Fruit fly (Drosophila melanogaster): ENCODE results near the gene Saysd1.

Gene Saysd1

dm6 chr3R:25232271-25232989 is 17.4 kb upstream of the Saysd1 start, which contains the start of gene Cad96Cb (continued):
- TF ChIP-seq amos (GFP tag; IDR thresholded peaks at IDR 0.05; ENCODE audit: partially characterized antibody) = no peak
- TF ChIP-seq ara (GFP tag; IDR thresholded peaks at IDR 0.05) = peak; percentile 65; the same call in 1 of the 2 replicates
- TF ChIP-seq CG10321 (GFP tag; IDR thresholded peaks at IDR 0.05) = no peak
- TF ChIP-seq CG5180 (GFP tag; optimal IDR thresholded peaks at IDR 0.05) = peak; percentile 79
- TF ChIP-seq Poxn (GFP tag; IDR thresholded peaks at IDR 0.05) = no peak
- no peak for TF ChIP-seq HLH4C (GFP tag; IDR thresholded peaks at IDR 0.05; ENCODE audit: partially characterized antibody)
- peak; percentile 41 for TF ChIP-seq ssp (GFP tag; IDR thresholded peaks at IDR 0.05)
- peak; percentile 30 for TF ChIP-seq sima (GFP tag; optimal IDR thresholded peaks at IDR 0.05)
- peak; percentile 84 for TF ChIP-seq D19A (tag; optimal IDR thresholded peaks at IDR 0.05)
- TF ChIP-seq CG3847 (GFP tag; IDR thresholded peaks at IDR 0.05) = peak; percentile 41; the same call in 1 of the 2 replicates
- TF ChIP-seq ase (GFP tag; IDR thresholded peaks at IDR 0.05) = peak; percentile 35; the same call in 1 of the 3 replicates
- peak; percentile 75 for TF ChIP-seq CG9609 (GFP tag; optimal IDR thresholded peaks at IDR 0.05)
- TF ChIP-seq CG13624 (GFP tag; optimal IDR thresholded peaks at IDR 0.05) = no peak
- TF ChIP-seq ERR (GFP tag; optimal IDR thresholded peaks at IDR 0.05) = peak; percentile 54
- no peak for TF ChIP-seq Dref (GFP tag; IDR thresholded peaks at IDR 0.05)
- peak; percentile 56 for TF ChIP-seq kay (GFP tag; optimal IDR thresholded peaks at IDR 0.05)
- no peak for TF ChIP-seq CG16813 (GFP tag; IDR thresholded peaks at IDR 0.05; ENCODE audit: partially characterized antibody)
- peak; percentile 58 for TF ChIP-seq Hmr (GFP tag; optimal IDR thresholded peaks at IDR 0.05)
- TF ChIP-seq CG6254 (GFP tag; optimal IDR thresholded peaks at IDR 0.05) = peak; percentile 90
- peak; percentile 19 for TF ChIP-seq PHDP (tag; optimal IDR thresholded peaks at IDR 0.05)
- TF ChIP-seq trh (GFP tag; optimal IDR thresholded peaks at IDR 0.05) = peak; percentile 6
- no peak for TF ChIP-seq CG34224 (GFP tag; IDR thresholded peaks at IDR 0.05; ENCODE audit: partially characterized antibody)
- TF ChIP-seq CG2199 (GFP tag; IDR thresholded peaks at IDR 0.05) = no peak
- TF ChIP-seq al (GFP tag; IDR thresholded peaks at IDR 0.05) = no peak
- peak in 1 of 2 experiments; percentile 43 for TF ChIP-seq crp (GFP tag; optimal IDR thresholded peaks at IDR 0.05)
- peak; percentile 82 for TF ChIP-seq slp2 (GFP tag; optimal IDR thresholded peaks at IDR 0.05)
- TF ChIP-seq CG42726 (GFP tag; IDR thresholded peaks at IDR 0.05; ENCODE audit: partially characterized antibody) = no peak
- TF ChIP-seq Nf-YB (GFP tag; optimal IDR thresholded peaks at IDR 0.05) = peak; percentile 67
- TF ChIP-seq CG4424 (GFP tag; optimal IDR thresholded peaks at IDR 0.05) = peak; percentile 92
- no peak for TF ChIP-seq gcm2 (GFP tag; optimal IDR thresholded peaks at IDR 0.05)
- no peak for TF ChIP-seq MTF-1 (GFP tag; optimal IDR thresholded peaks at IDR 0.05; ENCODE audit: borderline replicate concordance)
- peak; percentile 56 for TF ChIP-seq CG17186 (GFP tag; optimal IDR thresholded peaks at IDR 0.05)
- no peak for TF ChIP-seq sug (tag; optimal IDR thresholded peaks at IDR 0.05)
- TF ChIP-seq Spps (tag; optimal IDR thresholded peaks at IDR 0.05) = peak; percentile 78
- peak; percentile 74 for TF ChIP-seq HHEX (GFP tag; optimal IDR thresholded peaks at IDR 0.05)
- peak; percentile 85 for TF ChIP-seq CG3407 (GFP tag; optimal IDR thresholded peaks at IDR 0.05)
- TF ChIP-seq Hmx (GFP tag; optimal IDR thresholded peaks at IDR 0.05) = peak; percentile 34
- no peak for TF ChIP-seq HLHmδ (GFP tag; optimal IDR thresholded peaks at IDR 0.05)
- no peak for TF ChIP-seq pan (optimal IDR thresholded peaks at IDR 0.05)
- peak in 1 of 2 experiments; percentile 66 for TF ChIP-seq pan (GFP tag; optimal IDR thresholded peaks at IDR 0.05 in 1 of 2, IDR thresholded peaks at IDR 0.05 in 1 of 2)
- TF ChIP-seq bbx (GFP tag; IDR thresholded peaks at IDR 0.05; ENCODE audit: partially characterized antibody) = no peak
- TF ChIP-seq phol (tag; optimal IDR thresholded peaks at IDR 0.05) = peak; percentile 93
- TF ChIP-seq slou (GFP tag; optimal IDR thresholded peaks at IDR 0.05) = peak; percentile 35
- TF ChIP-seq Atf3 (GFP tag; optimal IDR thresholded peaks at IDR 0.05) = peak; percentile 80
- TF ChIP-seq CG10959 (GFP tag; IDR thresholded peaks at IDR 0.05) = peak; percentile 36
- no peak for TF ChIP-seq CG2120 (GFP tag; optimal IDR thresholded peaks at IDR 0.05)
- TF ChIP-seq CG10431 (GFP tag; optimal IDR thresholded peaks at IDR 0.05) = peak; percentile 76
- 0 out of 2 replicates have a peak, but pooled peaks have one; percentile 42 for TF ChIP-seq Oaz (GFP tag; IDR thresholded peaks at IDR 0.05)
- TF ChIP-seq da (GFP tag; optimal IDR thresholded peaks at IDR 0.05) = peak; percentile 41

Data from whole organism, embryonic.